Worm (Caenorhabditis elegans) whole organism, early embryonic: Measurements from ENCODE around the gene cul-6.

Experiments
- B0310.2 ChIP-seq: sonication (generic microtip); optimal IDR thresholded peaks from 2 replicates; lab custom pipeline; 2016; ENCODE audit warnings: mild to moderate bottlenecking, missing genetic modification characterization, missing compliant biosample characterization
- aly-1 ChIP-seq: sonication (generic microtip); optimal IDR thresholded peaks from 2 replicates; lab custom pipeline; 2016; ENCODE audit warnings: missing genetic modification characterization, missing compliant biosample characterization
- ama-1 ChIP-seq: fragments of 150-350 bp; optimal IDR thresholded peaks from 2 replicates; lab custom pipeline; 2014
- ceh-13 ChIP-seq: fragments of 200-800 bp; sonication (Bioruptor generic); optimal IDR thresholded peaks from 2 replicates; lab custom pipeline; 2018; ENCODE audit warnings: mild to moderate bottlenecking, missing genetic modification characterization, missing compliant biosample characterization
- ceh-36 ChIP-seq: sonication (generic microtip); optimal IDR thresholded peaks from 2 replicates; lab custom pipeline; 2016; ENCODE audit warnings: missing genetic modification characterization, inconsistent platforms, missing compliant biosample characterization
- flt-1 ChIP-seq: fragments of 200-800 bp; sonication (Bioruptor generic); IDR thresholded peaks from 2 replicates; pipeline ENCODE4 v1.3.6; 2022; ENCODE audit warnings: missing genetic modification characterization, missing compliant biosample characterization
- hmbx-1 ChIP-seq: sonication (generic microtip); optimal IDR thresholded peaks from 2 replicates; lab custom pipeline; 2016; ENCODE audit warnings: mild to moderate bottlenecking, missing genetic modification characterization, missing compliant biosample characterization
- hnd-1 ChIP-seq: sonication (generic microtip); optimal IDR thresholded peaks from 2 replicates; lab custom pipeline; 2016; ENCODE audit warnings: missing genetic modification characterization, missing compliant biosample characterization
- pes-1 ChIP-seq: fragments of 200-800 bp; sonication (Bioruptor generic); IDR thresholded peaks from 2 replicates; pipeline ENCODE4 v1.3.6; 2022; ENCODE audit warnings: missing genetic modification reagents, missing genetic modification characterization, missing compliant biosample characterization
- scrt-1 ChIP-seq: fragments of 200-800 bp; sonication (Bioruptor generic); IDR thresholded peaks from 2 replicates; pipeline ENCODE4 v1.3.6; 2022; ENCODE audit warnings: missing genetic modification characterization, missing compliant biosample characterization
- sea-1 ChIP-seq: fragments of 200-800 bp; sonication (Bioruptor generic); conservative IDR thresholded peaks from 2 replicates; pipeline ENCODE4 v1.3.6; 2022; ENCODE audit warnings: missing genetic modification characterization, missing compliant biosample characterization
- tra-4 ChIP-seq: sonication (generic microtip); optimal IDR thresholded peaks from 2 replicates; lab custom pipeline; 2017; ENCODE audit warnings: missing genetic modification characterization, missing compliant biosample characterization

- TF ChIP-seq flt-1 (GFP tag; lab: Robert Waterston, UW) (no peak), ama-1 (lab: Kevin White, UChicago) (no peak), sea-1 (GFP tag; lab: Robert Waterston, UW) (no peak), scrt-1 (GFP tag; lab: Robert Waterston, UW) (no peak), aly-1 (tag; lab: Kevin White, UChicago) (no peak), ceh-13 (no peak), B0310.2 (no peak), pes-1 (GFP tag; lab: Robert Waterston, UW) (no peak), hmbx-1 (tag; lab: Kevin White, UChicago) (no peak), hnd-1 (tag; lab: Kevin White, UChicago) (no peak), ceh-36 (tag; lab: Kevin White, UChicago) (no peak), tra-4 (tag; lab: Kevin White, UChicago) (no peak)
These were observed 22.9 kb downstream of the cul-6 start, which contains the start of the genes hsb-1 and let-99 for ce11 chrIV:12567176-12567892.
